Fruit fly (Drosophila melanogaster) whole organism: ENCODE results near the gene CG3734.

Source experiments
- CG8478 ChIP-seq: fragments of >200 bp; optimal IDR thresholded peaks from 2 replicates; lab custom pipeline; 2018; ENCODE audit warnings: inconsistent platforms
- Dll ChIP-seq: fragments of >200 bp; optimal IDR thresholded peaks from 2 replicates; lab custom pipeline; 2017
- EcR ChIP-seq, 2 experiments: fragments of >200 bp; optimal IDR thresholded peaks; 2 replicates each; lab custom pipeline; 2017; ENCODE audit warnings: missing biosample characterization in 2 of 2, missing genetic modification characterization in 2 of 2, missing genetic modification reagents in 2 of 2
- pan ChIP-seq: fragments of >200 bp; optimal IDR thresholded peaks from 2 replicates; lab custom pipeline; 2017
- psq ChIP-seq: fragments of >200 bp; optimal IDR thresholded peaks from 2 replicates; lab custom pipeline; 2017
- usp ChIP-seq: fragments of >200 bp; optimal IDR thresholded peaks from 2 replicates; lab custom pipeline; 2017; ENCODE audit warnings: missing biosample characterization, missing genetic modification characterization, mixed read lengths

dm6 chr3R:19425099-19425498, 37.4 kb downstream of the CG3734 start, which contains the start of gene CG3517:
- TF ChIP-seq Dll (lab: Kevin White, UChicago) = no peak
- no peak for TF ChIP-seq psq (lab: Kevin White, UChicago)
- TF ChIP-seq usp (GFP tag; lab: Kevin White, UChicago) = no peak
- no peak for TF ChIP-seq EcR (GFP tag; optimal IDR thresholded peaks at IDR 0.05; lab: Kevin White, UChicago)
- TF ChIP-seq CG8478 = no peak
- TF ChIP-seq pan (lab: Kevin White, UChicago) = no peak
